Worm (Caenorhabditis elegans) whole organism, late embryonic: ENCODE data around the gene spp-29.

Experiments
- K02D7.2 ChIP-seq: sonication (generic microtip); optimal IDR thresholded peaks from 2 replicates; lab custom pipeline; 2017; ENCODE audit warnings: mild to moderate bottlenecking, missing genetic modification characterization, missing compliant biosample characterization
- ahr-1 ChIP-seq: sonication (generic microtip); optimal IDR thresholded peaks from 2 replicates; lab custom pipeline; 2016; ENCODE audit warnings: missing genetic modification characterization, missing compliant biosample characterization
- ama-1 ChIP-seq: fragments of 150-350 bp; optimal IDR thresholded peaks from 2 replicates; lab custom pipeline; 2014
- ceh-14 ChIP-seq: sonication (generic microtip); optimal IDR thresholded peaks from 2 replicates; lab custom pipeline; 2016; ENCODE audit warnings: missing genotype, missing genetic modification characterization, missing compliant biosample characterization
- ceh-19 ChIP-seq: fragments of 200-800 bp; sonication (Bioruptor generic); optimal IDR thresholded peaks from 2 replicates; lab custom pipeline; 2018; ENCODE audit warnings: mild to moderate bottlenecking, missing genetic modification characterization, missing compliant biosample characterization
- ceh-22 ChIP-seq: sonication (generic microtip); optimal IDR thresholded peaks from 2 replicates; lab custom pipeline; 2017; ENCODE audit warnings: missing biosample characterization, missing genetic modification characterization
- ceh-24 ChIP-seq: sonication (generic microtip); optimal IDR thresholded peaks from 2 replicates; lab custom pipeline; 2016; ENCODE audit warnings: mild to moderate bottlenecking, missing genetic modification characterization, missing compliant biosample characterization
- ceh-31 ChIP-seq: sonication (generic microtip); optimal IDR thresholded peaks from 2 replicates; lab custom pipeline; 2016; ENCODE audit warnings: missing genetic modification characterization, missing compliant biosample characterization
- ceh-34 ChIP-seq: sonication (generic microtip); optimal IDR thresholded peaks from 2 replicates; lab custom pipeline; 2016; ENCODE audit warnings: mild to moderate bottlenecking, missing genetic modification characterization, missing compliant biosample characterization
- ceh-45 ChIP-seq: fragments of 200-800 bp; sonication (Bioruptor generic); IDR thresholded peaks from 2 replicates; pipeline ENCODE4 v1.3.6; 2022; ENCODE audit warnings: missing genetic modification reagents, missing genetic modification characterization, missing compliant biosample characterization
- ceh-48 ChIP-seq: sonication (generic microtip); optimal IDR thresholded peaks from 2 replicates; lab custom pipeline; 2016; ENCODE audit warnings: missing genetic modification characterization, inconsistent platforms, missing compliant biosample characterization
- dmd-4 ChIP-seq: sonication (generic microtip); optimal IDR thresholded peaks from 2 replicates; lab custom pipeline; 2016; ENCODE audit warnings: borderline replicate concordance, missing genetic modification characterization, missing compliant biosample characterization
- elt-2 ChIP-seq: sonication (generic microtip); optimal IDR thresholded peaks from 2 replicates; lab custom pipeline; 2016; ENCODE audit warnings: missing genetic modification reagents, missing genetic modification characterization, missing compliant biosample characterization
- elt-4 ChIP-seq: sonication (generic microtip); optimal IDR thresholded peaks from 2 replicates; lab custom pipeline; 2016; ENCODE audit warnings: missing genetic modification characterization, missing compliant biosample characterization
- fax-1 ChIP-seq: sonication (generic microtip); optimal IDR thresholded peaks from 2 replicates; lab custom pipeline; 2016; ENCODE audit warnings: missing genotype, missing genetic modification characterization, missing compliant biosample characterization
- fkh-6 ChIP-seq: sonication (generic microtip); optimal IDR thresholded peaks from 2 replicates; lab custom pipeline; 2016; ENCODE audit warnings: missing genetic modification characterization, missing compliant biosample characterization
- gmeb-2 ChIP-seq: sonication (generic microtip); optimal IDR thresholded peaks from 2 replicates; lab custom pipeline; 2016; ENCODE audit warnings: missing genetic modification characterization, inconsistent platforms, missing compliant biosample characterization
- hlh-30 ChIP-seq: sonication (generic microtip); optimal IDR thresholded peaks from 2 replicates; lab custom pipeline; 2017; ENCODE audit warnings: antibody characterized with exemption, missing genetic modification characterization, missing compliant biosample characterization; ENCODE audit not compliant: insufficient read depth
- hlh-6 ChIP-seq: sonication (generic microtip); optimal IDR thresholded peaks from 2 replicates; lab custom pipeline; 2016; ENCODE audit warnings: missing genotype, missing genetic modification characterization, missing compliant biosample characterization
- lim-6 ChIP-seq: sonication (generic microtip); optimal IDR thresholded peaks from 2 replicates; lab custom pipeline; 2016; ENCODE audit warnings: missing genetic modification characterization, missing compliant biosample characterization
- madf-2 ChIP-seq: sonication (generic microtip); optimal IDR thresholded peaks from 2 replicates; lab custom pipeline; 2017; ENCODE audit warnings: missing genetic modification characterization, missing compliant biosample characterization
- mec-3 ChIP-seq: sonication (generic microtip); optimal IDR thresholded peaks from 2 replicates; lab custom pipeline; 2016; ENCODE audit warnings: borderline replicate concordance, missing genetic modification characterization, missing compliant biosample characterization
- nhr-11 ChIP-seq: fragments of 150-350 bp; optimal IDR thresholded peaks from 2 replicates; lab custom pipeline; 2014; ENCODE audit warnings: missing biosample characterization, missing genetic modification characterization
- nhr-232 ChIP-seq: sonication (generic microtip); optimal IDR thresholded peaks from 2 replicates; lab custom pipeline; 2016; ENCODE audit warnings: missing genetic modification characterization, missing compliant biosample characterization
- npax-4 ChIP-seq: sonication (generic microtip); optimal IDR thresholded peaks from 2 replicates; lab custom pipeline; 2016; ENCODE audit warnings: missing genetic modification characterization, missing compliant biosample characterization
- pag-3 ChIP-seq: sonication (generic microtip); optimal IDR thresholded peaks from 2 replicates; lab custom pipeline; 2016; ENCODE audit warnings: missing compliant biosample characterization, missing genetic modification characterization, borderline replicate concordance
- pros-1 ChIP-seq: fragments of 150-350 bp; optimal IDR thresholded peaks from 2 replicates; lab custom pipeline; 2014; ENCODE audit warnings: missing biosample characterization, missing genetic modification reagents, missing genetic modification characterization
- rnt-1 ChIP-seq: sonication (generic microtip); optimal IDR thresholded peaks from 2 replicates; lab custom pipeline; 2016; ENCODE audit warnings: missing genetic modification characterization, missing compliant biosample characterization
- tbx-2 ChIP-seq: sonication (generic microtip); optimal IDR thresholded peaks from 2 replicates; lab custom pipeline; 2016; ENCODE audit warnings: missing genetic modification characterization, missing compliant biosample characterization
- unc-3 ChIP-seq, 2 experiments: fragments of 200-800 bp in 1 of 2; sonication (Bioruptor generic) in 1 of 2; sonication (generic microtip) in 1 of 2; conservative IDR thresholded peaks in 1 of 2; optimal IDR thresholded peaks in 1 of 2; 2 replicates each; pipeline versions ENCODE4 v1.3.6 to Lab custom; 2016 to 2022; ENCODE audit warnings: missing compliant biosample characterization in 2 of 2, missing genetic modification characterization in 2 of 2, missing genetic modification reagents in 1 of 2
- unc-42 ChIP-seq: sonication (generic microtip); optimal IDR thresholded peaks from 2 replicates; lab custom pipeline; 2016; ENCODE audit warnings: missing genotype, missing genetic modification characterization, missing compliant biosample characterization
- unc-55 ChIP-seq: sonication (generic microtip); optimal IDR thresholded peaks from 2 replicates; lab custom pipeline; 2017; ENCODE audit warnings: missing biosample characterization, missing genetic modification reagents, missing genetic modification characterization
- ztf-16 ChIP-seq: sonication (generic microtip); optimal IDR thresholded peaks from 2 replicates; lab custom pipeline; 2017; ENCODE audit warnings: missing genetic modification characterization, missing compliant biosample characterization

spp-29 gene

DNA sequence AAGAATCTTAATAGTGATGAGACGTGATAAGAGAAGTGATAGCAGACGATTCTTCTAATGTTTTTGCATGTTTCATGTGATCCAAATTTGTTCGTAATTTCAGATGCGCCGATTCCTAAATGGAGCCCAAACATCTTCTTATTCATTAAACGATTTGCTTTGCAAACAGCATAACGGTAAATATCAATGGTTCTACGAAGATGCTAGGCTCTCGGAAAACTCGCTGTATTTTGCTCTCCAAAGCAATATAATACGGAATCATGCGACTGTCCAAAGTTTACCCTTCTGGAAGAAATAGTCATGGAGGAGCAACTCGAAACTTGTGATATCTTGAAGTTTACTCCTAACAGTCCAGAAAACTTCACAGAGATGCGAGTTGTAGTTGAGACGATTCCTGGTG lies 9.2 kb upstream of the spp-29 start, which contains the start of gene W06D12.6:
Gene W06D12.6, plus strand, starts transcription at position 301 of the 400 bp plus-strand sequence.
- no peak for TF ChIP-seq tbx-2 (tag; lab: Kevin White, UChicago)
- no peak for TF ChIP-seq ceh-24
- TF ChIP-seq ceh-22 (tag; lab: Kevin White, UChicago) = no peak
- no peak for TF ChIP-seq ceh-48
- TF ChIP-seq ceh-34 (tag; lab: Kevin White, UChicago) = no peak
- TF ChIP-seq hlh-30 (tag; lab: Kevin White, UChicago) = no peak
- TF ChIP-seq ztf-16 = no peak
- no peak for TF ChIP-seq ceh-31 (tag; lab: Kevin White, UChicago)
- no peak for TF ChIP-seq gmeb-2 (tag; lab: Kevin White, UChicago)
- no peak for TF ChIP-seq dmd-4
- TF ChIP-seq ceh-45 = no peak
- no peak for TF ChIP-seq pag-3 (tag; lab: Kevin White, UChicago)

DNA sequence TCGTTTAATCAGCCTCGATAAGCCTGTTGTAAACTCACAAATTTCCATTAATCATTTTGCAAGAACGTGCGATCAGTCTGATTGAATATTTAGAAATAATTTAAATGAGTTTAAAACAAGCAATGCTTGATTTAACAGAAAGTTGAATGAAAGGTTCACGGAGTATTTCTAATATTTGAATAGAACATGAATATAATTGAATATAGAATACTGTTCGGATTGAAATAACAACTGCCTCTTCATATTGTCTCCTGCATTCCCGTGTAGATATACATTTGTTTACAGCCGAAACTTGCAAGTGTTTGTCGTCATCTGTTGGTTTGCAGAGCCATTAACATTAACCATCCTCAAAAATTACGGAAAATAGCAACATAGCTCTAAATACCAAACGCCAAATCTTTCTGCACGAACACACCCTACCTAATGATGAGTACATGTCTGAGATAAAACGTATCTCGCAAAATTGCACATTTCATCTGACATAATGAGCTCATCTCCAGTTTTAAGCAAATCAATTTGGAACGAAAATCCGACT lies 4.1 kb upstream of the spp-29 start, which contains the start of the genes Y26G10.5 and srh-32:
Gene Y26G10.5, minus strand, starts transcription at position 101 of the 535 bp plus-strand sequence.
Gene srh-32, plus strand, starts transcription at position 485 of the 535 bp plus-strand sequence.
- TF ChIP-seq unc-42 (tag; lab: Kevin White, UChicago) (no peak), hlh-6 (tag; lab: Kevin White, UChicago) (no peak), unc-3 (GFP tag; conservative IDR thresholded peaks at IDR 0.05; lab: Robert Waterston, UW) (no peak), unc-3 (tag; optimal IDR thresholded peaks at IDR 0.05; lab: Kevin White, UChicago) (no peak), elt-2 (tag; lab: Kevin White, UChicago) (no peak), nhr-11 (tag; lab: Kevin White, UChicago) (no peak), ama-1 (no peak), pag-3 (tag; lab: Kevin White, UChicago) (no peak), ceh-34 (tag; lab: Kevin White, UChicago) (no peak), ceh-19 (GFP tag; lab: Kevin White, UChicago) (no peak), nhr-232 (tag; lab: Kevin White, UChicago) (no peak), K02D7.2 (tag; lab: Kevin White, UChicago) (no peak)

DNA sequence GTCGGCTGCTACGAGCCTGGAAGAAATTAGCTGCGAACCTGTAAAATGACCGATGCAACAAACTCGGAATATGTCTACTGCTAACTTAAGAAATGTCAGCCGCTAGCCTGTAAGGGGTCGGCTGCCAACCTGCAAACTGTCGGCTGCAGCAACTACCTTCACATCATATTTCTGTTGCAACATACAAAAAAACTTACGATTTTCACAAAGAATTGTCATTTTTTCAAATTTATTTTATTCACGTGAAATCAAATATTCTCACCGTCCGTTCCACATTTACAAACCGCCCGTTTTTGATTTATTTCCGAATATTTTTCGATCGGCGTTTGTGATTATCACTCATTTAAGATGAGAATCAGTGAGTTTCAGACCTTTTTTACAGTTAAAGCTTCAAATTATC lies 3.0 kb upstream of the spp-29 start, which contains the start of gene Y26G10.6:
Gene Y26G10.6, plus strand, starts transcription at position 301 of the 400 bp plus-strand sequence.
- TF ChIP-seq rnt-1 (tag; lab: Kevin White, UChicago) (no peak), elt-4 (tag; lab: Kevin White, UChicago) (no peak), madf-2 (no peak), lim-6 (no peak), fkh-6 (tag; lab: Kevin White, UChicago) (no peak), ceh-14 (tag; lab: Kevin White, UChicago) (no peak), unc-3 (GFP tag; conservative IDR thresholded peaks at IDR 0.05; lab: Robert Waterston, UW) (no peak), unc-3 (tag; optimal IDR thresholded peaks at IDR 0.05; lab: Kevin White, UChicago) (no peak), pros-1 (tag; lab: Kevin White, UChicago) (no peak), elt-2 (tag; lab: Kevin White, UChicago) (no peak), ztf-16 (no peak), unc-42 (tag; lab: Kevin White, UChicago) (no peak), ceh-48 (no peak), mec-3 (no peak), ahr-1 (tag; lab: Kevin White, UChicago) (no peak)

DNA sequence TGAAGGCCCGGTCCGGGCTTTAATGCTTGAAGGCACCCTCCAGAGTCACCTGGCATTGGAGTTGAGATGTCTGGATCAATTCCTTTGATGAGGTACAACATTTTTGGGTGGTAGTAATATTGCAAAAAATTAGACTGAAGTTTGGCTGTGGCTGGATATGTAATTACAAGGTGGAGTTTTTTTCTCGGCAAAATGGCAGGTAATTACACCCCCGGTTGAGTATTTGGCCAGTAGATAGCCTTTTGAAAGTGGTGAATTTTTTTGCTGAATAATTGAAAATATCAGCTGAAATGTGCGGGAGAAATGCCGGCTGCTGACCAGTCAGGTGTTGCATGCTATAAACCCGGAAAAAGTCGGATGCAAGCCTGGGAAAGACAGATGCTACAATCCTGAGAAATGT lies 2.4 kb upstream of the spp-29 start, which contains the start of gene Y26G10.4:
Gene Y26G10.4, minus strand, starts transcription at position 101 of the 400 bp plus-strand sequence.
- TF ChIP-seq npax-4 (tag; lab: Kevin White, UChicago) (no peak), hlh-30 (tag; lab: Kevin White, UChicago) (no peak), unc-42 (tag; lab: Kevin White, UChicago) (no peak), nhr-11 (tag; lab: Kevin White, UChicago) (no peak), unc-55 (GFP tag; lab: Kevin White, UChicago) (no peak), K02D7.2 (tag; lab: Kevin White, UChicago) (no peak), hlh-6 (tag; lab: Kevin White, UChicago) (no peak), ztf-16 (no peak), ceh-45 (no peak), pros-1 (tag; lab: Kevin White, UChicago) (no peak), ceh-31 (tag; lab: Kevin White, UChicago) (no peak), tbx-2 (tag; lab: Kevin White, UChicago) (no peak), fax-1 (no peak)
- TF ChIP-seq, all 69 proteins: peak for 0
